Worm (Caenorhabditis elegans) whole organism, L3 larva: Measurements from ENCODE around the gene chd-3.

Experiments used
- R02D3.7 ChIP-seq: fragments of 150-350 bp; optimal IDR thresholded peaks from 2 replicates; lab custom pipeline; 2014; ENCODE audit warnings: missing biosample characterization, missing genetic modification characterization
- aly-2 ChIP-seq: fragments of 150-350 bp; optimal IDR thresholded peaks from 2 replicates; lab custom pipeline; 2014; ENCODE audit warnings: missing biosample characterization, missing genetic modification characterization
- ceh-28 ChIP-seq: fragments of 150-350 bp; optimal IDR thresholded peaks from 2 replicates; lab custom pipeline; 2014; ENCODE audit warnings: missing biosample characterization, missing genetic modification reagents, missing genetic modification characterization
- ceh-82 ChIP-seq: fragments of 150-350 bp; optimal IDR thresholded peaks from 2 replicates; lab custom pipeline; 2014; ENCODE audit warnings: missing biosample characterization, missing genetic modification characterization
- ceh-9 ChIP-seq: sonication (generic microtip); optimal IDR thresholded peaks from 2 replicates; lab custom pipeline; 2018; ENCODE audit warnings: missing biosample characterization, missing genetic modification characterization
- egl-27 ChIP-seq: sonication (generic microtip); optimal IDR thresholded peaks from 4 replicates; lab custom pipeline; 2017; ENCODE audit warnings: missing biosample characterization, missing genetic modification reagents, missing genetic modification characterization
- egl-5 ChIP-seq: fragments of 150-350 bp; optimal IDR thresholded peaks from 2 replicates; lab custom pipeline; 2017; ENCODE audit warnings: missing biosample characterization, missing genetic modification reagents, missing genetic modification characterization, inconsistent platforms
- elt-1 ChIP-seq: fragments of 150-350 bp; optimal IDR thresholded peaks from 2 replicates; lab custom pipeline; 2014; ENCODE audit warnings: missing biosample characterization, missing genetic modification characterization
- elt-2 ChIP-seq: sonication (generic microtip); optimal IDR thresholded peaks from 2 replicates; lab custom pipeline; 2016; ENCODE audit warnings: missing genetic modification reagents, mild to moderate bottlenecking, missing genetic modification characterization, missing compliant biosample characterization
- elt-3 ChIP-seq, 3 experiments: fragments of 150-350 bp in 1 of 3; sonication (generic microtip) in 2 of 3; optimal IDR thresholded peaks; 2 replicates in 2 of 3; 4 replicates in 1 of 3; lab custom pipeline; 2014 to 2017; ENCODE audit warnings: missing biosample characterization in 3 of 3, missing genetic modification characterization in 3 of 3
- fkh-2 ChIP-seq: fragments of 150-350 bp; optimal IDR thresholded peaks from 2 replicates; lab custom pipeline; 2014; ENCODE audit warnings: missing biosample characterization, missing genetic modification reagents, missing genetic modification characterization
- fos-1 ChIP-seq: fragments of 150-350 bp; optimal IDR thresholded peaks from 2 replicates; lab custom pipeline; 2014; ENCODE audit warnings: missing biosample characterization, missing genetic modification characterization
- hmg-11 ChIP-seq: sonication (generic microtip); optimal IDR thresholded peaks from 2 replicates; lab custom pipeline; 2016; ENCODE audit warnings: missing genetic modification characterization, missing compliant biosample characterization
- jun-1 ChIP-seq: fragments of 150-350 bp; optimal IDR thresholded peaks from 2 replicates; lab custom pipeline; 2014; ENCODE audit warnings: missing biosample characterization, missing genetic modification reagents, missing genetic modification characterization
- lin-15B ChIP-seq: fragments of 150-350 bp; optimal IDR thresholded peaks from 2 replicates; lab custom pipeline; 2014; ENCODE audit warnings: missing biosample characterization, missing genetic modification characterization
- lin-39 ChIP-seq: fragments of 150-350 bp; optimal IDR thresholded peaks from 2 replicates; lab custom pipeline; 2018; ENCODE audit warnings: missing biosample characterization, missing genetic modification reagents, missing genetic modification characterization
- lsy-12 ChIP-seq: sonication (generic microtip); optimal IDR thresholded peaks from 2 replicates; lab custom pipeline; 2016; ENCODE audit warnings: mild to moderate bottlenecking, missing genetic modification characterization, missing compliant biosample characterization
- mdl-1 ChIP-seq: fragments of 150-350 bp; optimal IDR thresholded peaks from 2 replicates; lab custom pipeline; 2014; ENCODE audit warnings: missing biosample characterization, missing genetic modification characterization
- nfya-1 ChIP-seq: sonication (generic microtip); optimal IDR thresholded peaks from 2 replicates; lab custom pipeline; 2017; ENCODE audit warnings: missing genetic modification characterization, mild to moderate bottlenecking, missing compliant biosample characterization, antibody characterized with exemption, moderate library complexity; ENCODE audit not compliant: insufficient read depth
- nhr-23 ChIP-seq: fragments of 150-350 bp; optimal IDR thresholded peaks from 2 replicates; lab custom pipeline; 2014; ENCODE audit warnings: missing biosample characterization, missing genetic modification reagents, missing genetic modification characterization
- nhr-237 ChIP-seq: fragments of 150-350 bp; optimal IDR thresholded peaks from 2 replicates; lab custom pipeline; 2014; ENCODE audit warnings: missing biosample characterization, missing genetic modification characterization
- nhr-25 ChIP-seq: sonication (generic microtip); optimal IDR thresholded peaks from 2 replicates; lab custom pipeline; 2017; ENCODE audit warnings: missing biosample characterization, missing genetic modification characterization
- nhr-28 ChIP-seq: fragments of 150-350 bp; optimal IDR thresholded peaks from 2 replicates; lab custom pipeline; 2014; ENCODE audit warnings: missing biosample characterization, missing genetic modification characterization
- nhr-43 ChIP-seq: sonication (generic microtip); optimal IDR thresholded peaks from 2 replicates; lab custom pipeline; 2016; ENCODE audit warnings: mild to moderate bottlenecking, missing genetic modification characterization, missing compliant biosample characterization; ENCODE audit not compliant: poor library complexity, severe bottlenecking
- nhr-67 ChIP-seq: fragments of 150-350 bp; optimal IDR thresholded peaks from 2 replicates; lab custom pipeline; 2014; ENCODE audit warnings: missing biosample characterization, missing genetic modification characterization
- nhr-76 ChIP-seq: fragments of 150-350 bp; sonication (generic microtip); optimal IDR thresholded peaks from 5 replicates; lab custom pipeline; 2014; ENCODE audit warnings: missing biosample characterization, missing genetic modification characterization
- nhr-77 ChIP-seq: fragments of 150-350 bp; optimal IDR thresholded peaks from 2 replicates; lab custom pipeline; 2014; ENCODE audit warnings: missing biosample characterization, missing genetic modification characterization
- pha-4 ChIP-seq: fragments of 150-350 bp; optimal IDR thresholded peaks from 2 replicates; lab custom pipeline; 2014; ENCODE audit warnings: missing biosample characterization, missing genetic modification reagents, missing genetic modification characterization
- pqm-1 ChIP-seq: fragments of 150-350 bp; optimal IDR thresholded peaks from 2 replicates; lab custom pipeline; 2017; ENCODE audit warnings: missing biosample characterization, missing genetic modification characterization, inconsistent platforms
- skn-1 ChIP-seq: fragments of 150-350 bp; optimal IDR thresholded peaks from 2 replicates; lab custom pipeline; 2014; ENCODE audit warnings: missing biosample characterization, missing genetic modification characterization
- snpc-4 ChIP-seq: fragments of 150-350 bp; optimal IDR thresholded peaks from 2 replicates; lab custom pipeline; 2014; ENCODE audit warnings: missing biosample characterization, missing genetic modification characterization
- tbx-2 ChIP-seq: sonication (generic microtip); optimal IDR thresholded peaks from 2 replicates; lab custom pipeline; 2016; ENCODE audit warnings: mild to moderate bottlenecking, missing genetic modification characterization, missing compliant biosample characterization
- unc-39 ChIP-seq: sonication (generic microtip); optimal IDR thresholded peaks from 4 replicates; lab custom pipeline; 2017; ENCODE audit warnings: missing biosample characterization, missing genetic modification characterization
- unc-62 ChIP-seq: fragments of 150-350 bp; sonication (generic microtip); optimal IDR thresholded peaks from 4 replicates; lab custom pipeline; 2014; ENCODE audit warnings: missing biosample characterization, missing genetic modification reagents, missing genetic modification characterization
- ztf-11 ChIP-seq: fragments of 150-350 bp; optimal IDR thresholded peaks from 2 replicates; lab custom pipeline; 2014; ENCODE audit warnings: missing biosample characterization, missing genetic modification characterization

Gene chd-3

DNA sequence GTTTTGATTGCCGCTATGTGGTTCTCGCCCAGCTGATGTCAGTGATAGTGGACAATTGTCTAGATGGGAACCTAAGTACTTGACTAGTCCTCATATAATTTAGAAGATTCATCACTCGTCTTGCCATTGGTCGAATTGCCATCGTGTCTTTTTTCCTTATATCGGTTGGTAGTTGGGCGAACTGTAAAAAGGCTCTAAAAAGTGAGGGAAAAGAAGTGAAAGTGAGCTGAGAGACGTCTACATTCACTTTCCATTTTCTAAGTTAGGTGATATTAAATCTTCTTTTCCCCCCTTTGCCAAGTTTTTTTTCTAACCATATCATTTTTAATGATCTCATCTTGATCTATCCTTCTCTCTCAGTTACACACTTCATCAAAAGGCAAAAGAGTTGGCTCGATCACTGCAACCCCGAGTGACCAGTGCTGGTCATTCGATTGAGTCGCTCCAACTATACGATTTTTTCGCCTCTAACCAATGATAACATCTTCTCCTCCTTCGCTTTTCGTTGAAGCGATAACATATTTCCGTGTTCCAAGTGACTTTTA is 22.5 kb upstream of the chd-3 start:
- TF ChIP-seq elt-1 (tag; lab: Kevin White, UChicago) = peak; percentile 93
- TF ChIP-seq unc-62 = no peak
- TF ChIP-seq elt-2 (tag; lab: Kevin White, UChicago) = peak; percentile 31
- peak; percentile 5 for TF ChIP-seq nfya-1
- TF ChIP-seq nhr-25 (tag; lab: Kevin White, UChicago) = peak; percentile 62

DNA sequence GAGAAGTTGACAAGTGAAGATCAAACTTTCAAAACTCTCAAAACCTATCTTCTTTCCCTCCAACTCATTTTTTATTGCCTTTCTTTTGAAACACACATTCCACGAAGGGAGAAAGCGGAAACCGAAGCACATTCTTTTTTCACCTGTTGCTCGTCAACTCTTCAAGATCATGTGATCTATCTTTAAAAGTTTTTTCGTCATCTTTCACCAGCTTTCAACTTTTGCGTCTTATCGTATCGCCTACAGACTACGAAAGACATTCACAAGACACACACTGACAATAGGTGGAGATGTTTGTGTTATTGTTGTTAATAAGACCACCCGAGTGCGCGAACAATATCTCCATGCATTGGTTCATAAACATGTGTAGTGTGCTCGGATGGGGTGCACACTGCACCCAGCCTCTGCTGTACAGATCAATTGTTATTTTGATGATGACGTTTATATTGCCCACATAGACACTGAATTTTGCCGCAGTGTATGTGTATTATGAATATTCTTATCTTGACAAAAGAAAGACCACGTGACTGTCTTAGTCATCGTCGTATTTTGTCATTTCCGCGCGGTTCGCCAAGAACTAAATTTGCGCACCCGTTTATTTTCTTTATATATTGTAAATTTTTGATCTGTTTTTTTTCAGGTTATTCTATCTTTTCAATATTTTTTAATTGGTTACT is 21.4 kb upstream of the chd-3 start:
- TF ChIP-seq nhr-237 (tag; lab: Kevin White, UChicago) (no peak), elt-2 (tag; lab: Kevin White, UChicago) (peak; percentile 62), nfya-1 (peak; percentile 3)

DNA sequence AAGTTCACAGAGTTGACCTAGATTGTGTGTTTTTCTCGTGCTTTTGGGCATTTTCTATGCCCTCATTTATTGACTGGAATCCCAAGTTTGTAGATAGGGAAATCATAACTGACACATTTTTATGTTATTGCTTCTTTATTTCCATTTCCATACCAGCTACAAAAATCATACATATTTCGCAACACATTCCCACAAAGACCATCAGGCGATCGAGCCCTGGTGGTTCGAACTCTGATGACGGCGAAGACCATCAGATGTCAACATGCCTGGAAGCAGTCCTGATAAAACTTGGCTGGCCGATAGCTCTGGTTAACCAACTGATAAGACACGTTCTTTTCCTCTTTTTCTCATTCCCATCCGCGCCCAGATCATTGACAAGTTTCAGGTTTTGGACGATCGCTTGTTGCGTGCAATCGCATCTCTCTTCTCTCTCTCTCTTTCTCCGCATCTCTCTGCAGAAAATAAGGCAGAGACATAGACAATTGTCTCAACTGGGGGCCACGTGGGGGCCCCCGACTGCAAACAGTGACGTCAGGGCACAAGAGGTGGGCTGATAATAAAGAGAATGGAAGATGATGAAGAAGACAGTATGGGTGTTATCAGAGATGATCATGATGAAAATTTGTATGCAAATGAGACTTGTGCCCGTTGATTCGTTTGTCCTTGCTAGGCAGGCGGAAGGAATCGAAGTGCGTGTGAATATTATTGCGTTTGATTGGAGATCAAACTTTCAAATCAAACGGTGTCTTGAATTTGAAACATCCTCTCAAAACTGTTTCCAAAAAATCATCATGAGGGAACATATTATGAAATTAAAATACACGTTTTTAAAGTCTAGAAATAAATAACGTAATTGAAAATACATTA is 19.9 kb upstream of the chd-3 start:
- TF ChIP-seq nhr-76 (tag; lab: Kevin White, UChicago) (peak; percentile 64), elt-2 (tag; lab: Kevin White, UChicago) (peak; percentile 100), nhr-67 (tag; lab: Kevin White, UChicago) (no peak), unc-62 (peak; percentile 71), skn-1 (peak; percentile 61), unc-39 (tag; lab: Kevin White, UChicago) (no peak), lin-39 (tag; lab: Kevin White, UChicago) (peak; percentile 13), pha-4 (peak; percentile 77), fos-1 (peak; percentile 89), elt-3 (tag; optimal IDR thresholded peaks at IDR 0.05; lab: Kevin White, UChicago) (peak; percentile 41 to 74 (median 43)), ceh-28 (tag; lab: Kevin White, UChicago) (peak; percentile 76), aly-2 (no peak), ztf-11 (no peak), nfya-1 (peak; percentile 76), mdl-1 (tag; lab: Kevin White, UChicago) (peak; percentile 99), lin-15B (tag; lab: Kevin White, UChicago) (peak; percentile 12), R02D3.7 (peak; percentile 63), egl-27 (tag; lab: Kevin White, UChicago) (peak; percentile 89), hmg-11 (tag; lab: Kevin White, UChicago) (peak; percentile 1), jun-1 (tag; lab: Kevin White, UChicago) (peak; percentile 96), ceh-82 (no peak), fkh-2 (no peak), nhr-77 (peak; percentile 82), nhr-43 (tag; lab: Kevin White, UChicago) (peak; percentile 94), pqm-1 (peak; percentile 98), lsy-12 (tag; lab: Kevin White, UChicago) (peak; percentile 65), nhr-28 (tag; lab: Kevin White, UChicago) (peak; percentile 38), tbx-2 (peak; percentile 60), nhr-25 (tag; lab: Kevin White, UChicago) (peak; percentile 91), snpc-4 (tag; lab: Kevin White, UChicago) (peak; percentile 18), ceh-9 (tag; lab: Kevin White, UChicago) (no peak), egl-5 (tag; lab: Kevin White, UChicago) (peak; percentile 27), nhr-23 (tag; lab: Kevin White, UChicago) (peak; percentile 92)
